Worm (Caenorhabditis elegans) whole organism, young adult: Measurements from ENCODE around the gene F47B8.10.

Experiments
- C06A6.2 ChIP-seq: fragments of 200-800 bp; sonication (Bioruptor generic); conservative IDR thresholded peaks from 2 replicates; pipeline ENCODE4 v1.3.6; 2022; ENCODE audit warnings: missing genetic modification characterization, missing compliant biosample characterization
- D2030.7 ChIP-seq: fragments of 200-800 bp; sonication (Bioruptor generic); IDR thresholded peaks from 2 replicates; pipeline ENCODE4 v1.3.6; 2022; ENCODE audit warnings: missing genetic modification reagents, missing genetic modification characterization, missing compliant biosample characterization
- F57A8.1 ChIP-seq: fragments of 200-800 bp; sonication (Bioruptor generic); optimal IDR thresholded peaks from 2 replicates; lab custom pipeline; 2018; ENCODE audit warnings: mild to moderate bottlenecking, missing genetic modification characterization, moderate library complexity, missing compliant biosample characterization
- K11D2.4 ChIP-seq: fragments of 200-800 bp; sonication (Bioruptor generic); IDR thresholded peaks from 2 replicates; pipeline ENCODE4 v1.3.6; 2022; ENCODE audit warnings: missing genetic modification reagents, missing genetic modification characterization, missing compliant biosample characterization
- K12H6.12 ChIP-seq: fragments of 200-800 bp; sonication (Bioruptor generic); optimal IDR thresholded peaks from 2 replicates; lab custom pipeline; 2018; ENCODE audit warnings: mild to moderate bottlenecking, missing genetic modification characterization, missing compliant biosample characterization
- T26A5.8 ChIP-seq: sonication (generic microtip); optimal IDR thresholded peaks from 2 replicates; lab custom pipeline; 2016; ENCODE audit warnings: missing genetic modification characterization, missing compliant biosample characterization
- Y53G8AR.9 ChIP-seq: fragments of 200-800 bp; sonication (Bioruptor generic); conservative IDR thresholded peaks from 2 replicates; pipeline ENCODE4 v1.3.6; 2022; ENCODE audit warnings: missing genetic modification reagents, missing genetic modification characterization, missing compliant biosample characterization
- Y67H2A.10 ChIP-seq: fragments of 200-800 bp; sonication (Bioruptor generic); conservative IDR thresholded peaks from 2 replicates; pipeline ENCODE4 v1.3.6; 2022; ENCODE audit warnings: missing genetic modification reagents, missing genetic modification characterization, missing compliant biosample characterization
- Y95B8A.8 ChIP-seq: fragments of 200-800 bp; sonication (Bioruptor generic); IDR thresholded peaks from 2 replicates; pipeline ENCODE4 v1.3.6; 2022; ENCODE audit warnings: missing genetic modification reagents, missing genetic modification characterization, missing compliant biosample characterization
- akir-1 ChIP-seq: fragments of 200-800 bp; sonication (Bioruptor generic); optimal IDR thresholded peaks from 2 replicates; lab custom pipeline; 2018; ENCODE audit warnings: mild to moderate bottlenecking, missing genetic modification characterization, moderate library complexity, missing compliant biosample characterization
- aptf-3 ChIP-seq: fragments of 200-800 bp; sonication (Bioruptor generic); IDR thresholded peaks from 2 replicates; pipeline ENCODE4 v1.3.6; 2022; ENCODE audit warnings: missing genetic modification characterization, missing compliant biosample characterization
- athp-1 ChIP-seq: sonication (generic microtip); optimal IDR thresholded peaks from 2 replicates; lab custom pipeline; 2017; ENCODE audit warnings: mild to moderate bottlenecking, missing genetic modification characterization, missing compliant biosample characterization
- attf-3 ChIP-seq: fragments of 200-800 bp; sonication (Bioruptor generic); conservative IDR thresholded peaks from 2 replicates; pipeline ENCODE4 v1.3.6; 2022; ENCODE audit warnings: missing genetic modification reagents, missing genetic modification characterization, missing compliant biosample characterization
- attf-5 ChIP-seq: fragments of 200-800 bp; sonication (Bioruptor generic); optimal IDR thresholded peaks from 2 replicates; lab custom pipeline; 2018; ENCODE audit warnings: mild to moderate bottlenecking, missing genetic modification characterization, missing compliant biosample characterization
- attf-6 ChIP-seq: fragments of 200-800 bp; sonication (Bioruptor generic); IDR thresholded peaks from 2 replicates; pipeline ENCODE4 v1.3.6; 2022; ENCODE audit warnings: missing genetic modification reagents, missing genetic modification characterization, missing compliant biosample characterization
- bed-2 ChIP-seq: fragments of 200-800 bp; sonication (Bioruptor generic); IDR thresholded peaks from 2 replicates; pipeline ENCODE4 v1.3.6; 2022; ENCODE audit warnings: missing genetic modification reagents, missing genetic modification characterization, missing compliant biosample characterization
- ceh-100 ChIP-seq: fragments of 200-800 bp; sonication (Bioruptor generic); IDR thresholded peaks from 2 replicates; pipeline ENCODE4 v1.3.6; 2022; ENCODE audit warnings: missing genetic modification reagents, missing genetic modification characterization, missing compliant biosample characterization
- ceh-40 ChIP-seq: fragments of 200-800 bp; sonication (Bioruptor generic); IDR thresholded peaks from 2 replicates; pipeline ENCODE4 v1.3.6; 2022; ENCODE audit warnings: missing genetic modification characterization, missing compliant biosample characterization
- ceh-79 ChIP-seq: sonication (generic microtip); optimal IDR thresholded peaks from 2 replicates; lab custom pipeline; 2017; ENCODE audit warnings: mild to moderate bottlenecking, missing genetic modification characterization, missing compliant biosample characterization
- dox-1 ChIP-seq: fragments of 200-800 bp; sonication (Bioruptor generic); IDR thresholded peaks from 2 replicates; pipeline ENCODE4 v1.3.6; 2022; ENCODE audit warnings: missing genetic modification reagents, missing genetic modification characterization, missing compliant biosample characterization
- dpl-1 ChIP-seq: fragments of 150-350 bp; optimal IDR thresholded peaks from 2 replicates; lab custom pipeline; 2014; ENCODE audit warnings: missing biosample characterization, missing genetic modification reagents, missing genetic modification characterization
- egl-18 ChIP-seq: fragments of 200-800 bp; sonication (Bioruptor generic); IDR thresholded peaks from 2 replicates; pipeline ENCODE4 v1.3.6; 2022; ENCODE audit warnings: missing genetic modification reagents, missing genetic modification characterization, missing compliant biosample characterization
- ets-4 ChIP-seq: fragments of 200-800 bp; sonication (Bioruptor generic); optimal IDR thresholded peaks from 2 replicates; lab custom pipeline; 2018; ENCODE audit warnings: mild to moderate bottlenecking, missing genetic modification characterization, missing compliant biosample characterization
- him-1 ChIP-seq: sonication (generic microtip); optimal IDR thresholded peaks from 2 replicates; lab custom pipeline; 2016; ENCODE audit warnings: missing genotype, missing genetic modification reagents, missing genetic modification characterization, missing compliant biosample characterization
- hlh-26 ChIP-seq: fragments of 200-800 bp; sonication (Bioruptor generic); conservative IDR thresholded peaks from 2 replicates; pipeline ENCODE4 v1.3.6; 2022; ENCODE audit warnings: missing genetic modification reagents, missing genetic modification characterization, missing compliant biosample characterization
- hmg-1.2 ChIP-seq: fragments of 200-800 bp; sonication (Bioruptor generic); IDR thresholded peaks from 2 replicates; pipeline ENCODE4 v1.3.6; 2022; ENCODE audit warnings: missing genetic modification reagents, missing genetic modification characterization, missing compliant biosample characterization
- hmg-20 ChIP-seq: fragments of 200-800 bp; sonication (Bioruptor generic); IDR thresholded peaks from 2 replicates; pipeline ENCODE4 v1.3.6; 2022; ENCODE audit warnings: missing genetic modification reagents, missing genetic modification characterization, missing compliant biosample characterization
- hsf-1 ChIP-seq: fragments of 200-800 bp; sonication (Bioruptor generic); IDR thresholded peaks from 2 replicates; pipeline ENCODE4 v1.3.6; 2022; ENCODE audit warnings: missing genetic modification reagents, missing genetic modification characterization, missing compliant biosample characterization
- let-607 ChIP-seq, 2 experiments: fragments of 200-800 bp in 1 of 2; sonication (Bioruptor generic) in 1 of 2; sonication (generic microtip) in 1 of 2; optimal IDR thresholded peaks; 2 replicates each; lab custom pipeline; 2016 to 2018; ENCODE audit warnings: mild to moderate bottlenecking in 2 of 2, missing compliant biosample characterization in 2 of 2, missing genetic modification characterization in 2 of 2, moderate library complexity in 2 of 2, missing genotype in 1 of 2
- lin-35 ChIP-seq, 3 experiments: fragments of 150-350 bp in 2 of 3; sonication (generic microtip) in 1 of 3; optimal IDR thresholded peaks; 2 replicates each; lab custom pipeline; 2014 to 2018; ENCODE audit warnings: missing biosample characterization in 3 of 3, missing genetic modification characterization in 3 of 3, missing genetic modification reagents in 3 of 3
- lsl-1 ChIP-seq: fragments of 200-800 bp; sonication (Bioruptor generic); optimal IDR thresholded peaks from 2 replicates; lab custom pipeline; 2018; ENCODE audit warnings: mild to moderate bottlenecking, missing genetic modification characterization, moderate library complexity, missing compliant biosample characterization
- madf-3 ChIP-seq: fragments of 200-800 bp; sonication (Bioruptor generic); IDR thresholded peaks from 2 replicates; pipeline ENCODE4 v1.3.6; 2022; ENCODE audit warnings: missing genetic modification reagents, missing genetic modification characterization, missing compliant biosample characterization
- nfyb-1 ChIP-seq: fragments of 200-800 bp; sonication (Bioruptor generic); IDR thresholded peaks from 2 replicates; pipeline ENCODE4 v1.3.6; 2022; ENCODE audit warnings: missing genetic modification reagents, missing genetic modification characterization, missing compliant biosample characterization
- nhr-80 ChIP-seq: sonication (generic microtip); optimal IDR thresholded peaks from 2 replicates; lab custom pipeline; 2016; ENCODE audit warnings: missing genetic modification characterization, missing compliant biosample characterization
- pha-4 ChIP-seq: fragments of 150-350 bp; sonication (generic microtip); optimal IDR thresholded peaks from 2 replicates; lab custom pipeline; 2014; ENCODE audit warnings: missing biosample characterization, missing genetic modification reagents, missing genetic modification characterization
- rpc-1 ChIP-seq, 2 experiments: fragments of 150-350 bp in 1 of 2; sonication (generic microtip) in 1 of 2; optimal IDR thresholded peaks; 2 replicates each; lab custom pipeline; 2014 to 2018; ENCODE audit warnings: missing biosample characterization in 1 of 2, missing genetic modification characterization in 1 of 2, missing genetic modification reagents in 1 of 2, missing genotype in 1 of 2
- snpc-1.1 ChIP-seq: sonication (generic microtip); optimal IDR thresholded peaks from 2 replicates; lab custom pipeline; 2017; ENCODE audit warnings: missing genetic modification characterization, mild to moderate bottlenecking, missing compliant biosample characterization, antibody characterized with exemption, moderate library complexity, missing genotype, missing genetic modification reagents; ENCODE audit not compliant: insufficient read depth
- snpc-3.4 ChIP-seq: sonication (generic microtip); optimal IDR thresholded peaks from 2 replicates; lab custom pipeline; 2017; ENCODE audit warnings: missing genetic modification characterization, mild to moderate bottlenecking, missing compliant biosample characterization, antibody characterized with exemption, moderate library complexity, missing genotype, missing genetic modification reagents
- tbp1 ChIP-seq: fragments of 200-800 bp; sonication (Bioruptor generic); optimal IDR thresholded peaks from 2 replicates; lab custom pipeline; 2018; ENCODE audit warnings: mild to moderate bottlenecking, missing genetic modification characterization, missing compliant biosample characterization
- zfh-2 ChIP-seq: fragments of 200-800 bp; sonication (Bioruptor generic); conservative IDR thresholded peaks from 2 replicates; pipeline ENCODE4 v1.3.6; 2022; ENCODE audit warnings: missing genetic modification reagents, missing genetic modification characterization, missing compliant biosample characterization
- zim-3 ChIP-seq: sonication (generic microtip); optimal IDR thresholded peaks from 2 replicates; lab custom pipeline; 2017; ENCODE audit warnings: mild to moderate bottlenecking, missing genetic modification characterization, moderate library complexity, missing compliant biosample characterization
- ztf-25 ChIP-seq: fragments of 200-800 bp; sonication (Bioruptor generic); IDR thresholded peaks from 2 replicates; pipeline ENCODE4 v1.3.6; 2022; ENCODE audit warnings: missing genetic modification reagents, missing genetic modification characterization, missing compliant biosample characterization
- ztf-28 ChIP-seq: fragments of 200-800 bp; sonication (Bioruptor generic); IDR thresholded peaks from 2 replicates; pipeline ENCODE4 v1.3.6; 2022; ENCODE audit warnings: missing genetic modification reagents, missing genetic modification characterization, missing compliant biosample characterization

Gene F47B8.10

ce11 chrV:14336655-14337054, 5.1 kb upstream of the F47B8.10 start, which contains the start of gene srm-6 (continued):
- no peak for TF ChIP-seq hsf-1 (GFP tag; lab: Robert Waterston, UW)
- no peak for TF ChIP-seq ceh-40 (GFP tag; lab: Robert Waterston, UW)
- TF ChIP-seq ceh-79, result no peak
- TF ChIP-seq, all 124 proteins: peak for 0

DNA sequence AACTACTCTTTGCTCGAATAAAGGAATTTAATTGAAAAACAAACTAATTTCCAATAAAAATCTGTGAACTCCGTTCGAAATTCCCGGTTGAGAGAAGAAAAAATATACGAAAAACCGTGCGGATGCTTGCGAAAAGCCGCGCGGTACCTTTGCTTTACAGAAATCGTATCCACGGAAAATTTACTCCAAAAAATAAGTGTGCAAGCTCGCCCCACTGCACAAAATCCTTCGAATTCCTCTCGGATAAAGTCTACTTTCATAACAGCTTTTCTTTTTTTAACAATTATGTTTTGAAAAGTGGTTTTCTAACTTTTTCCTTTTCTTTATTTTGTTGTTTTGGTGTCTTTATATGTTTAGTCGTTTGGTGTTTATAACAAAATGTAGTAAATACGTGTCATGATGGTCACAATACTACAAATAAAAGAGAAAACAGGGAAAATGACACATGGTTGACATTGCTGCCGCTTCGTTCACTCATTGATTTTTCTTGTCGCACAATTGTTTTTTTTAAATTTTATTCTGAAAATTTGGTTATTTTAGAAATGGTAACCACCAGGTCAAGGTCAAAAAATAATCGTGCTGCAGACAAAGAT, 5.6 kb downstream of the F47B8.10 start, which contains the start of gene cept-2:
cept-2 (plus strand) TSS at position 533 of the 593 bp plus-strand sequence.
- no peak for TF ChIP-seq T26A5.8 (tag; lab: Kevin White, UChicago)
- 0 out of 2 replicates have a peak, but pooled peaks have one; percentile 11 for TF ChIP-seq ztf-28 (GFP tag; lab: Robert Waterston, UW)
- peak; percentile 24 for TF ChIP-seq akir-1 (GFP tag; lab: Kevin White, UChicago)
- no peak for TF ChIP-seq aptf-3 (GFP tag; lab: Robert Waterston, UW)
- TF ChIP-seq attf-6 (GFP tag; lab: Robert Waterston, UW), result peak; percentile 67; the same call in 1 of the 2 replicates
- TF ChIP-seq Y95B8A.8 (GFP tag; lab: Robert Waterston, UW), result 0 out of 2 replicates have a peak, but pooled peaks have one; percentile 31
- no peak for TF ChIP-seq Y53G8AR.9 (GFP tag; lab: Robert Waterston, UW)
- TF ChIP-seq attf-5 (GFP tag; lab: Kevin White, UChicago), result peak; percentile 87
- 0 out of 2 replicates have a peak, but pooled peaks have one; percentile 43 for TF ChIP-seq hmg-20 (GFP tag; lab: Robert Waterston, UW)
- TF ChIP-seq D2030.7 (GFP tag; lab: Robert Waterston, UW), result peak; percentile 27; the same call in 1 of the 2 replicates
- 0 out of 2 replicates have a peak, but pooled peaks have one; percentile 61 for TF ChIP-seq egl-18 (GFP tag; lab: Robert Waterston, UW)
- 0 out of 2 replicates have a peak, but pooled peaks have one; percentile 25 for TF ChIP-seq bed-2 (GFP tag; lab: Robert Waterston, UW)
- TF ChIP-seq C06A6.2 (GFP tag; lab: Robert Waterston, UW), result peak; percentile 75
- TF ChIP-seq lin-35 (GFP tag; optimal IDR thresholded peaks at IDR 0.05; lab: Kevin White, UChicago), result peak in 2 of 3 experiments; percentile 58 to 92
- peak; percentile 54 for TF ChIP-seq nhr-80 (tag; lab: Kevin White, UChicago)
- TF ChIP-seq madf-3 (GFP tag; lab: Robert Waterston, UW), result 0 out of 2 replicates have a peak, but pooled peaks have one; percentile 45
- peak; percentile 45 for TF ChIP-seq pha-4 (tag; lab: Kevin White, UChicago)
- TF ChIP-seq ceh-100 (GFP tag; lab: Robert Waterston, UW), result peak; percentile 98
- TF ChIP-seq K12H6.12 (tag; lab: Kevin White, UChicago), result peak; percentile 88
- peak; percentile 69 for TF ChIP-seq attf-3 (GFP tag; lab: Robert Waterston, UW)
- peak; percentile 56 for TF ChIP-seq dpl-1 (GFP tag; lab: Kevin White, UChicago)
- TF ChIP-seq let-607 (tag; optimal IDR thresholded peaks at IDR 0.05; lab: Kevin White, UChicago), result peak; percentile 76 to 81
- peak; percentile 67 for TF ChIP-seq lsl-1 (GFP tag; lab: Kevin White, UChicago)
- TF ChIP-seq rpc-1 (optimal IDR thresholded peaks at IDR 0.05; lab: Kevin White, UChicago), result peak; percentile 39
- peak; percentile 2 for TF ChIP-seq rpc-1 (tag; optimal IDR thresholded peaks at IDR 0.05; lab: Kevin White, UChicago)
- peak; percentile 75; the same call in 1 of the 2 replicates for TF ChIP-seq K11D2.4 (GFP tag; lab: Robert Waterston, UW)
- TF ChIP-seq tbp1 (GFP tag; lab: Kevin White, UChicago), result peak; percentile 65
- peak; percentile 62 for TF ChIP-seq hmg-1.2
- no peak for TF ChIP-seq ceh-40 (GFP tag; lab: Robert Waterston, UW)
- TF ChIP-seq him-1 (tag; lab: Kevin White, UChicago), result peak; percentile 36
- no peak for TF ChIP-seq hlh-26 (GFP tag; lab: Robert Waterston, UW)
- peak; percentile 67 for TF ChIP-seq nfyb-1 (GFP tag; lab: Robert Waterston, UW)
- TF ChIP-seq ztf-25, result no peak
- peak; percentile 92 for TF ChIP-seq dox-1 (GFP tag; lab: Robert Waterston, UW)
- TF ChIP-seq athp-1 (tag; lab: Kevin White, UChicago), result peak; percentile 41
- TF ChIP-seq zfh-2 (GFP tag; lab: Robert Waterston, UW), result no peak
- peak; percentile 80 for TF ChIP-seq snpc-3.4 (tag; lab: Kevin White, UChicago)
- no peak for TF ChIP-seq Y67H2A.10 (GFP tag; lab: Robert Waterston, UW)
- no peak for TF ChIP-seq zim-3
- TF ChIP-seq snpc-1.1 (tag; lab: Kevin White, UChicago), result peak; percentile 45
- no peak for TF ChIP-seq F57A8.1 (GFP tag; lab: Kevin White, UChicago)
- no peak for TF ChIP-seq ets-4 (GFP tag; lab: Kevin White, UChicago)
